Fruit fly (Drosophila melanogaster): Measurements from ENCODE around the gene Tasp1.

The Tasp1 gene

DNA sequence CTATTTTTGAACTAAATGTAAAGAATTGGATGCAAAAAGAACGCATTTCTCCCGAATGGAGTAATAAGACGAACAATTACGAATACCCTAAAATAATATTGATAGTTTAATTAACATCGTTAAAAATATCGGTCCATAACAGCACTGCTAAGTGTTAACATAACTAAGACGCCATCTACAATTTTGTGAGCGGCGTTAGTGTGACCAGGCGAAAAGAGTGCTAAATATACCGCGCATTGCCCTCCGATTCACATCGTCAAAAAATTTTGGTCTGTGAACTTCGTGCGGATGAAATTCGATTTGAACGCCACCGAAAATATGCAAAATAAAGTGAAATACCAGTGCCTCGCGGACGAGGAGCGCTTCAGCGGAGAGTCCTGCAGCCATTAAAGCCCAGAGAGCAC is 35.6 kb downstream of the Tasp1 start, which contains the start of gene Mbs (continued):
- TF ChIP-seq svp (GFP tag) (peak; percentile 68), fd85E (GFP tag; optimal IDR thresholded peaks at IDR 0.05) (no peak), ss (GFP tag; optimal IDR thresholded peaks at IDR 0.05) (no peak), CG15336 (GFP tag; IDR thresholded peaks at IDR 0.05) (no peak), CG10669 (GFP tag; optimal IDR thresholded peaks at IDR 0.05) (no peak), CG32006 (GFP tag; optimal IDR thresholded peaks at IDR 0.05) (no peak), fd59A (GFP tag; optimal IDR thresholded peaks at IDR 0.05) (no peak), Sox14 (GFP tag; optimal IDR thresholded peaks at IDR 0.05) (no peak), CG6163 (GFP tag; IDR thresholded peaks at IDR 0.05) (no peak), vri (GFP tag; optimal IDR thresholded peaks at IDR 0.05) (no peak), CG8632 (GFP tag; optimal IDR thresholded peaks at IDR 0.05) (no peak), CG34406 (GFP tag; optimal IDR thresholded peaks at IDR 0.05) (no peak), CG8119 (GFP tag; IDR thresholded peaks at IDR 0.05) (peak; percentile 14; the same call in 1 of the 3 replicates), Blimp-1 (GFP tag; optimal IDR thresholded peaks at IDR 0.05) (no peak), CG11902 (GFP tag; optimal IDR thresholded peaks at IDR 0.05) (no peak), CG11762 (GFP tag; optimal IDR thresholded peaks at IDR 0.05; ENCODE audit: insufficient read depth) (no peak), CG8319 (GFP tag; optimal IDR thresholded peaks at IDR 0.05) (no peak), CG10631 (GFP tag; optimal IDR thresholded peaks at IDR 0.05) (no peak), CG6808 (GFP tag; optimal IDR thresholded peaks at IDR 0.05) (no peak), eg (GFP tag; IDR thresholded peaks at IDR 0.05) (peak; percentile 41; the same call in 1 of the 3 replicates), esn (GFP tag; optimal IDR thresholded peaks at IDR 0.05) (no peak), Hr38 (GFP tag; optimal IDR thresholded peaks at IDR 0.05) (no peak), fkh (GFP tag; optimal IDR thresholded peaks at IDR 0.05) (no peak), Eip75B (GFP tag; optimal IDR thresholded peaks at IDR 0.05) (no peak), CG3919 (GFP tag; optimal IDR thresholded peaks at IDR 0.05) (no peak), CG11294 (GFP tag; IDR thresholded peaks at IDR 0.05) (no peak), CG3032 (tag; optimal IDR thresholded peaks at IDR 0.05) (no peak), Sox102F (GFP tag; optimal IDR thresholded peaks at IDR 0.05) (no peak)

dm6 chr3L:16050887-16051258 is 36.5 kb downstream of the Tasp1 start, which contains the start of gene Diap1:
Diap1 (minus strand) TSS chr3L:16051034.
- no peak for TF ChIP-seq CG3919 (GFP tag; optimal IDR thresholded peaks at IDR 0.05)
- TF ChIP-seq Sox14 (GFP tag; optimal IDR thresholded peaks at IDR 0.05), result no peak
- TF ChIP-seq dsx (GFP tag; optimal IDR thresholded peaks at IDR 0.05; ENCODE audit: poor library complexity, severe bottlenecking), result no peak
- no peak for TF ChIP-seq Sox15 (GFP tag; optimal IDR thresholded peaks at IDR 0.05)
- TF ChIP-seq achi (GFP tag; optimal IDR thresholded peaks at IDR 0.05), result peak; percentile 5

DNA sequence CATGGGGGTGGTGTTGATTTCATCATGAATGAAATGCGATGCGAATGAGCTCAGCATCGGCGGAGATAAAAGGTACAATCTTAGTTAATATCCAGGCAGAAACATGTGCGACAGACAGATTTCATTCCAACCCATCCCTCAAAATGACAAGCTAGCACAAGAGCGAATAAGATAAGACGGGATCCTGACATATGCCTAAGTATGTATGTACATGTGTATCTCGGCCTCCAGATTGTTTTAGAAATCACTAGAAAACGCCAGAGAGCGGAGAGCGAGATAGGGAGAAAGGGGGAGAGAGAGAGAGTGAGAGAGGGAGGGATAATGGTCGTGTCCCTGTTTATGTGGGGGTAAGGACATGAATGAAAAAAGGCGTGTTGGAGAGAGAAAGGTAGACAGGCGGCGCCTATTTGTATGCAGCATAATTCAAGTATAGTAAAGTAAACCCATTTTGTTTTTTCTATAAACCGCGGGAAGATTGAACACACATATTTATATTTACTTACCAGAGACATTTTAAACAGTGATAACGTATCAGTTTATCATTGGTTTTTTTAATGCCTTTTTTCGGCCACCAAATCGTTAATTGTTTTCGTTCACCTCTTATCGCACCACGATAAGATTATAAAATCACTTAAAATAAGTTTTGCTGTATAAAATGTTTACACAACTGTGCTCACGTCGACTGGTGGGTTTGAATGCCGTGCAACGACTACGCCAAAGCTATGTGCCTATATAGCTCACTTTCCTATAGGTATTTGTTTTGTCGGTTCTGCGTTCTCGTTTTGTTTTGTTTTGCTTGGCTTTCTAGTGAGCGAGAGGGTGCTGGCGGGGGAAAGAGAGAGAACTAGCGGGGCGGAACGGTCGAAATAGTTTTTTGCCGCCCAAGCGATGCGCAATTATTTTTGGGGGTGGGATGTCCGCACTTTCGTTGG is 37.1 kb downstream of the Tasp1 start:
- peak; percentile 56 for TF ChIP-seq CG16779 (tag; optimal IDR thresholded peaks at IDR 0.05)
- TF ChIP-seq pdm3 (GFP tag; optimal IDR thresholded peaks at IDR 0.05), result peak; percentile 8
- TF ChIP-seq CG6163 (GFP tag; IDR thresholded peaks at IDR 0.05), result peak; percentile 50
- TF ChIP-seq Eip75B (GFP tag; optimal IDR thresholded peaks at IDR 0.05), result no peak
- peak; percentile 67 for TF ChIP-seq CG15336 (GFP tag; IDR thresholded peaks at IDR 0.05)
- no peak for TF ChIP-seq fd85E (GFP tag; optimal IDR thresholded peaks at IDR 0.05)
- TF ChIP-seq salr (GFP tag; optimal IDR thresholded peaks at IDR 0.05), result no peak
- TF ChIP-seq topi (GFP tag; optimal IDR thresholded peaks at IDR 0.05), result no peak
- TF ChIP-seq Met (GFP tag; optimal IDR thresholded peaks at IDR 0.05), result peak; percentile 21
- peak; percentile 28 for TF ChIP-seq CG6808 (GFP tag; optimal IDR thresholded peaks at IDR 0.05)
- TF ChIP-seq fkh (GFP tag; optimal IDR thresholded peaks at IDR 0.05), result peak; percentile 94
- no peak for TF ChIP-seq acj6 (GFP tag; optimal IDR thresholded peaks at IDR 0.05)
- TF ChIP-seq CG31627 (GFP tag; optimal IDR thresholded peaks at IDR 0.05), result no peak
- peak; percentile 68 for TF ChIP-seq Lpt (GFP tag; optimal IDR thresholded peaks at IDR 0.05)
- TF ChIP-seq CG10669 (GFP tag; optimal IDR thresholded peaks at IDR 0.05), result no peak
- TF ChIP-seq Gug (GFP tag; IDR thresholded peaks at IDR 0.05), result no peak
- peak; percentile 52 for TF ChIP-seq CG32006 (GFP tag; optimal IDR thresholded peaks at IDR 0.05)
- TF ChIP-seq Eip78C (GFP tag), result peak; percentile 81
- no peak for TF ChIP-seq Sox14 (GFP tag; optimal IDR thresholded peaks at IDR 0.05)
- TF ChIP-seq CG6854 (GFP tag; optimal IDR thresholded peaks at IDR 0.05), result peak; percentile 52
- TF ChIP-seq Eip93F (GFP tag; optimal IDR thresholded peaks at IDR 0.05), result peak; percentile 75
- TF ChIP-seq CG1621 (tag; optimal IDR thresholded peaks at IDR 0.05), result no peak
- TF ChIP-seq vri (GFP tag; optimal IDR thresholded peaks at IDR 0.05), result peak; percentile 86
- peak; percentile 77 for TF ChIP-seq CG6276 (GFP tag; optimal IDR thresholded peaks at IDR 0.05)
- peak; percentile 15 to 17 for TF ChIP-seq ss (GFP tag; optimal IDR thresholded peaks at IDR 0.05)
- TF ChIP-seq CG8632 (GFP tag; optimal IDR thresholded peaks at IDR 0.05), result no peak
- TF ChIP-seq fd59A (GFP tag; optimal IDR thresholded peaks at IDR 0.05), result no peak
